Fruit fly (Drosophila melanogaster) whole organism, wandering third instar larva: ENCODE data around the gene CG12017.

Experiments
- Abd-B ChIP-seq: fragments of >200 bp; optimal IDR thresholded peaks from 2 replicates; lab custom pipeline; 2017; ENCODE audit warnings: missing biosample characterization, missing genetic modification characterization
- CG32264 ChIP-seq: fragments of 200-800 bp; sonication (Bioruptor generic); optimal IDR thresholded peaks from 2 replicates; lab custom pipeline; 2016; ENCODE audit warnings: missing biosample characterization, missing genetic modification characterization
- CG9705 ChIP-seq: fragments of 200-800 bp; sonication (Bioruptor generic); optimal IDR thresholded peaks from 2 replicates; lab custom pipeline; 2018; ENCODE audit warnings: missing biosample characterization, mild to moderate bottlenecking, missing genetic modification characterization
- CrebA ChIP-seq: fragments of 200-800 bp; sonication (Bioruptor generic); optimal IDR thresholded peaks from 2 replicates; lab custom pipeline; 2016; ENCODE audit warnings: missing biosample characterization, mild to moderate bottlenecking, missing genetic modification characterization, borderline replicate concordance
- Dfd ChIP-seq: fragments of >200 bp; optimal IDR thresholded peaks from 2 replicates; lab custom pipeline; 2017; ENCODE audit warnings: missing biosample characterization, missing genetic modification characterization
- Dif ChIP-seq: fragments of 200-275, 200-300 bp; sonication (Bioruptor generic); optimal IDR thresholded peaks from 2 replicates; lab custom pipeline; 2018; ENCODE audit warnings: missing biosample characterization, missing genetic modification characterization; ENCODE audit not compliant: partially characterized antibody
- GATAd ChIP-seq: sonication (Bioruptor generic); optimal IDR thresholded peaks from 2 replicates; lab custom pipeline; 2016; ENCODE audit warnings: missing biosample characterization, missing genetic modification characterization
- HLH106 ChIP-seq: fragments of 200-800 bp; optimal IDR thresholded peaks from 3 replicates; lab custom pipeline; 2019; ENCODE audit warnings: missing biosample characterization, mild to moderate bottlenecking, missing genetic modification characterization, moderate library complexity
- Hnf4 ChIP-seq: fragments of 200-800 bp; sonication (Bioruptor generic); optimal IDR thresholded peaks from 2 replicates; lab custom pipeline; 2016; ENCODE audit warnings: missing biosample characterization, mild to moderate bottlenecking, missing genetic modification characterization
- Hr78 ChIP-seq: fragments of >200 bp; optimal IDR thresholded peaks from 2 replicates; lab custom pipeline; 2017; ENCODE audit warnings: missing biosample characterization, missing genetic modification characterization
- Hr83 ChIP-seq: fragments of 200-300 bp; sonication (Bioruptor generic); optimal IDR thresholded peaks from 2 replicates; lab custom pipeline; 2016; ENCODE audit warnings: missing biosample characterization, mild to moderate bottlenecking, missing genetic modification characterization, moderate library complexity; ENCODE audit not compliant: poor library complexity, severe bottlenecking
- Jra ChIP-seq: sonication (Bioruptor generic); optimal IDR thresholded peaks from 2 replicates; lab custom pipeline; 2016; ENCODE audit warnings: missing biosample characterization, missing genetic modification characterization
- Mio ChIP-seq: sonication (Bioruptor generic); optimal IDR thresholded peaks from 2 replicates; lab custom pipeline; 2016; ENCODE audit warnings: missing biosample characterization, missing genetic modification characterization
- Myc ChIP-seq: fragments of >200 bp; optimal IDR thresholded peaks from 2 replicates; lab custom pipeline; 2017
- N ChIP-seq: fragments of >200 bp; optimal IDR thresholded peaks from 2 replicates; lab custom pipeline; 2018; ENCODE audit warnings: missing biosample characterization, missing external identifiers, missing genetic modification characterization
- OdsH ChIP-seq: fragments of 200-800 bp; sonication (Bioruptor generic); optimal IDR thresholded peaks from 2 replicates; lab custom pipeline; 2016; ENCODE audit warnings: missing biosample characterization, mild to moderate bottlenecking, missing genetic modification characterization
- Rel ChIP-seq, 2 experiments: fragments of 200-800 bp; sonication (Bioruptor generic) in 1 of 2; optimal IDR thresholded peaks; 2 replicates in 1 of 2; 3 replicates in 1 of 2; lab custom pipeline; 2016 to 2019; ENCODE audit warnings: mild to moderate bottlenecking in 2 of 2, missing biosample characterization in 2 of 2, missing genetic modification characterization in 2 of 2, moderate library complexity in 1 of 2
- Sp1 ChIP-seq: fragments of 200-800 bp; sonication (Bioruptor generic); optimal IDR thresholded peaks from 3 replicates; lab custom pipeline; 2019; ENCODE audit warnings: missing biosample characterization, mild to moderate bottlenecking, missing genetic modification characterization, moderate library complexity
- Vsx2 ChIP-seq: fragments of 200-300, 225-300 bp; sonication (Bioruptor generic); optimal IDR thresholded peaks from 2 replicates; lab custom pipeline; 2018; ENCODE audit warnings: missing biosample characterization, missing genetic modification characterization; ENCODE audit not compliant: partially characterized antibody
- br ChIP-seq: fragments of 200-800 bp; sonication (Bioruptor generic); optimal IDR thresholded peaks from 2 replicates; lab custom pipeline; 2016; ENCODE audit warnings: missing biosample characterization, missing genetic modification characterization
- brk ChIP-seq: fragments of 200-800 bp; sonication (Bioruptor generic); optimal IDR thresholded peaks from 2 replicates; lab custom pipeline; 2016; ENCODE audit warnings: missing biosample characterization, mild to moderate bottlenecking, missing genetic modification characterization
- dl ChIP-seq, 2 experiments: fragments of 175-275, 200-275 bp in 1 of 2; fragments of 200-275 bp in 1 of 2; sonication (Bioruptor generic); optimal IDR thresholded peaks; lab custom pipeline; 2018; ENCODE audit warnings: mild to moderate bottlenecking in 2 of 2, missing biosample characterization in 2 of 2, missing genetic modification characterization in 2 of 2, moderate library complexity in 2 of 2; ENCODE audit not compliant: partially characterized antibody in 2 of 2, insufficient read depth in 1 of 2
- dmrt93B ChIP-seq: fragments of 200-800 bp; sonication (Bioruptor generic); optimal IDR thresholded peaks from 2 replicates; lab custom pipeline; 2018; ENCODE audit warnings: missing biosample characterization, mild to moderate bottlenecking, missing genetic modification characterization
- dsf ChIP-seq: sonication (Bioruptor generic); optimal IDR thresholded peaks from 2 replicates; lab custom pipeline; 2016; ENCODE audit warnings: missing biosample characterization, missing genetic modification characterization, borderline replicate concordance
- ey ChIP-seq: fragments of 200-800 bp; sonication (Bioruptor generic); optimal IDR thresholded peaks from 2 replicates; lab custom pipeline; 2016; ENCODE audit warnings: missing biosample characterization, missing genetic modification characterization
- foxo ChIP-seq, 2 experiments: fragments of 200-800 bp; sonication (Bioruptor generic); optimal IDR thresholded peaks; 2 replicates in 1 of 2; 3 replicates in 1 of 2; lab custom pipeline; 2016 to 2017; ENCODE audit warnings: missing biosample characterization in 2 of 2, missing genetic modification characterization in 2 of 2
- fru ChIP-seq: fragments of 200-800 bp; sonication (Bioruptor generic); optimal IDR thresholded peaks from 3 replicates; lab custom pipeline; 2016; ENCODE audit warnings: missing biosample characterization, mild to moderate bottlenecking, missing genetic modification characterization
- h ChIP-seq: fragments of 200-800 bp; sonication (Bioruptor generic); optimal IDR thresholded peaks from 3 replicates; lab custom pipeline; 2016; ENCODE audit warnings: missing biosample characterization, mild to moderate bottlenecking, missing genetic modification characterization
- jim ChIP-seq: fragments of 175-275, 200-325 bp; sonication (Bioruptor generic); optimal IDR thresholded peaks from 2 replicates; lab custom pipeline; 2016; ENCODE audit warnings: missing biosample characterization, mild to moderate bottlenecking, missing genetic modification characterization
- lola ChIP-seq: fragments of >200 bp; optimal IDR thresholded peaks from 2 replicates; lab custom pipeline; 2017; ENCODE audit warnings: missing biosample characterization, missing genetic modification characterization
- pan ChIP-seq: fragments of >200 bp; optimal IDR thresholded peaks from 2 replicates; lab custom pipeline; 2017
- psq ChIP-seq: fragments of 200-800 bp; sonication (Bioruptor generic); optimal IDR thresholded peaks from 3 replicates; lab custom pipeline; 2017; ENCODE audit warnings: missing biosample characterization, mild to moderate bottlenecking, missing genetic modification characterization, moderate library complexity
- rgr ChIP-seq: fragments of 200-800 bp; sonication (Bioruptor generic); optimal IDR thresholded peaks from 3 replicates; lab custom pipeline; 2016; ENCODE audit warnings: missing biosample characterization, mild to moderate bottlenecking, missing genetic modification characterization
- sage ChIP-seq: fragments of 200-800 bp; sonication (Bioruptor generic); optimal IDR thresholded peaks from 2 replicates; lab custom pipeline; 2016; ENCODE audit warnings: missing biosample characterization, mild to moderate bottlenecking, missing genetic modification characterization
- sv ChIP-seq: fragments of 200-800 bp; sonication (Bioruptor generic); optimal IDR thresholded peaks from 3 replicates; lab custom pipeline; 2016; ENCODE audit warnings: missing biosample characterization, missing genetic modification characterization
- tai ChIP-seq: sonication (Bioruptor generic); optimal IDR thresholded peaks from 2 replicates; lab custom pipeline; 2016; ENCODE audit warnings: missing biosample characterization, missing genetic modification characterization
- usp ChIP-seq: fragments of >200 bp; optimal IDR thresholded peaks from 2 replicates; lab custom pipeline; 2017; ENCODE audit warnings: missing biosample characterization, missing genetic modification characterization
- woc ChIP-seq: sonication (Bioruptor generic); optimal IDR thresholded peaks from 2 replicates; lab custom pipeline; 2016; ENCODE audit warnings: missing biosample characterization, mild to moderate bottlenecking, missing genetic modification characterization

CG12017 gene

dm6 chr3L:3244244-3245144 lies 35.5 kb upstream of the CG12017 start, which contains the start of gene CG12078:
TSS of gene CG12078 (minus strand) at chr3L:3244294.
- TF ChIP-seq Hr83 (GFP tag; lab: Kevin White, UChicago) (peak; percentile 21), OdsH (GFP tag; lab: Kevin White, UChicago) (no peak), dsf (GFP tag; lab: Kevin White, UChicago) (no peak), br (no peak), tai (GFP tag; lab: Kevin White, UChicago) (peak; percentile 9), foxo (GFP tag; optimal IDR thresholded peaks at IDR 0.05; lab: Kevin White, UChicago) (peak in 1 of 2 experiments; percentile 25), fru (GFP tag; lab: Kevin White, UChicago) (peak; percentile 2), dl (GFP tag; optimal IDR thresholded peaks at IDR 0.05; lab: Kevin White, UChicago; ENCODE audit: insufficient read depth in 1 of 2, partially characterized antibody in 2 of 2) (no peak)

DNA sequence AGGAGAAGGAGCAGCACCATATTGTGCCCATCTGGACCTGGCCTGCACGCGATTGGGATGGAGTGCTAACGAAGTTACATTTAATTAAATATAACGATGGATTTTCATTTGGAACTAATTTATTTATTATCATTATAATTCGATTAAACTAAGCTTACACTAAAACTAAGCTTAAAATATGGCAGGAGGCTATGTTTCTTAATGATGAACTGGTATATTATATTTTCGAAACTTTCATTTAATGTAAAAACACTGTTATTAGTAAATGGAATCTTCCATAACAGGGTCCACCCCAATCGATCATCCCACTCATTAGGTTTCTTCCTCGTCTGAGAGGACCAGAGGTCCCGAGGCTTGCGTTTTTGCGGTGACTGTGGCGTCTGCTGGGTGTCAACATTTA lies 34.9 kb upstream of the CG12017 start:
- TF ChIP-seq HLH106 (tag; lab: Kevin White, UChicago) (peak; percentile 83), foxo (GFP tag; optimal IDR thresholded peaks at IDR 0.05; lab: Kevin White, UChicago) (peak in 1 of 2 experiments; percentile 73), pan (lab: Kevin White, UChicago) (no peak), usp (no peak), dmrt93B (peak; percentile 42), Rel (GFP tag; optimal IDR thresholded peaks at IDR 0.05; lab: Kevin White, UChicago) (peak; percentile 25), Rel (tag; optimal IDR thresholded peaks at IDR 0.05; lab: Kevin White, UChicago) (peak; percentile 17), brk (GFP tag; lab: Kevin White, UChicago) (peak; percentile 72), GATAd (GFP tag; lab: Kevin White, UChicago) (no peak), CG32264 (GFP tag; lab: Kevin White, UChicago) (peak; percentile 28), Abd-B (GFP tag; lab: Kevin White, UChicago) (no peak), OdsH (GFP tag; lab: Kevin White, UChicago) (peak; percentile 86), psq (GFP tag; lab: Kevin White, UChicago) (peak; percentile 67), dsf (GFP tag; lab: Kevin White, UChicago) (no peak), lola (GFP tag; lab: Kevin White, UChicago) (no peak), tai (GFP tag; lab: Kevin White, UChicago) (peak; percentile 52), Dif (no peak), h (GFP tag; lab: Kevin White, UChicago) (peak; percentile 71), woc (GFP tag; lab: Kevin White, UChicago) (peak; percentile 38), sage (GFP tag; lab: Kevin White, UChicago) (peak; percentile 43), Jra (GFP tag; lab: Kevin White, UChicago) (no peak), Hr83 (GFP tag; lab: Kevin White, UChicago) (no peak), Hr78 (no peak), rgr (GFP tag; lab: Kevin White, UChicago) (peak; percentile 70), N (no peak), CG9705 (peak; percentile 46), CrebA (GFP tag; lab: Kevin White, UChicago) (peak; percentile 78), Sp1 (peak; percentile 91), jim (no peak), br (peak; percentile 86), fru (GFP tag; lab: Kevin White, UChicago) (peak; percentile 88), Vsx2 (GFP tag; lab: Kevin White, UChicago) (no peak), Hnf4 (peak; percentile 61), ey (peak; percentile 73), Dfd (GFP tag; lab: Kevin White, UChicago) (no peak), sv (GFP tag; lab: Kevin White, UChicago) (no peak), Mio (GFP tag; lab: Kevin White, UChicago) (no peak), Myc (no peak), dl (GFP tag; optimal IDR thresholded peaks at IDR 0.05; lab: Kevin White, UChicago; ENCODE audit: insufficient read depth in 1 of 2, partially characterized antibody in 2 of 2) (no peak)
- TF ChIP-seq, all 38 proteins: peak for 20
